Worm (Caenorhabditis elegans): Measurements from ENCODE around the gene lron-15.

The lron-15 gene

DNA sequence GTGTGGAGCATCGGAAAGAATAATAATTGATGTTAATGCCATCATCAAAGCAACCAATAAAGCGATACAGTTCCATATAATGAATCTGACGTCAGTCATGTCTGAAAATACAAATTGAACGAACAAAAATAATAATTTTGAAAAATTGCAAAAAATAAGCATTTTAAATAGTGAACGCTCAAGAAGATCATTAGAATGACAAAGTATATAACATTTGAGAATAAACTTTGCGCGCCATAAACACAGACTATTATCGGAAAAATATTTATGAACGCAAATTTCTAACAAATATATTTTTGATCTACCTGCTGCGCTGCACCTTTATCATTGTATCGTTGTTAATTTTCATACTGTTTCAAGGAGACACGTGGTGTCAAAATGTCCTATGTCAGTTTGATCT is 43.3 kb downstream of the lron-15 start, which contains the start of gene R05G9.3:
R05G9.3 (minus strand) TSS at position 101 of the 400 bp plus-strand sequence.
- TF ChIP-seq T22C8.4 (GFP tag; IDR thresholded peaks at IDR 0.05) (no peak), ztf-29 (GFP tag; IDR thresholded peaks at IDR 0.05) (no peak), klf-2 (GFP tag; conservative IDR thresholded peaks at IDR 0.05) (no peak), tab-1 (GFP tag; IDR thresholded peaks at IDR 0.05) (no peak), med-1 (GFP tag; optimal IDR thresholded peaks at IDR 0.05; ENCODE audit: insufficient read depth) (no peak), cog-1 (tag; optimal IDR thresholded peaks at IDR 0.05) (no peak), ref-1 (GFP tag; conservative IDR thresholded peaks at IDR 0.05) (no peak), ztf-23 (GFP tag; IDR thresholded peaks at IDR 0.05) (no peak), flt-1 (GFP tag; IDR thresholded peaks at IDR 0.05) (no peak)

DNA sequence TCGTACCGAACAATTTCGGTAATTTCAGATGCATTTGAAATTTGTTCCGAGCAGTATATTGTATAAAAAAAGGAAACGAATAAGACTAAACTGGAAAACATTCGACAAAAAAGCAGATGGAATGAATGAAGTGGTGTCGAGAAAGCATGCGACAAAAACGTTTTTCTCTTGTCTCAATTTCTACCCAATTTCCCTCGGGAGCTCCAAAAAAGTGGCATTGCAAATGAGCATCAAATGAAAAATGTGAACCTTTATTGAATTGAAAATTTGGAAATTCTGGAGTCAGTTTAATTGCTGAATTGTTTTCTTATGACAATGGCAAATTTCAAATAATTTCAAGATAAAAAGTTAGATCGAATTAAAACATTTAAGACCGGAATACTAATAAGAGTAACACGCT is 44.5 kb downstream of the lron-15 start, which contains the start of gene R05G9.5:
R05G9.5 (minus strand) TSS at position 101 of the 400 bp plus-strand sequence.
- TF ChIP-seq T22C8.4 (GFP tag; IDR thresholded peaks at IDR 0.05) (no peak), cog-1 (tag; optimal IDR thresholded peaks at IDR 0.05) (no peak), flt-1 (GFP tag; IDR thresholded peaks at IDR 0.05) (no peak), med-1 (GFP tag; optimal IDR thresholded peaks at IDR 0.05; ENCODE audit: insufficient read depth) (no peak), klf-2 (GFP tag; conservative IDR thresholded peaks at IDR 0.05) (no peak), tab-1 (GFP tag; IDR thresholded peaks at IDR 0.05) (no peak), ztf-29 (GFP tag; IDR thresholded peaks at IDR 0.05) (no peak), ref-1 (GFP tag; conservative IDR thresholded peaks at IDR 0.05) (no peak), ztf-23 (GFP tag; IDR thresholded peaks at IDR 0.05) (no peak)

DNA sequence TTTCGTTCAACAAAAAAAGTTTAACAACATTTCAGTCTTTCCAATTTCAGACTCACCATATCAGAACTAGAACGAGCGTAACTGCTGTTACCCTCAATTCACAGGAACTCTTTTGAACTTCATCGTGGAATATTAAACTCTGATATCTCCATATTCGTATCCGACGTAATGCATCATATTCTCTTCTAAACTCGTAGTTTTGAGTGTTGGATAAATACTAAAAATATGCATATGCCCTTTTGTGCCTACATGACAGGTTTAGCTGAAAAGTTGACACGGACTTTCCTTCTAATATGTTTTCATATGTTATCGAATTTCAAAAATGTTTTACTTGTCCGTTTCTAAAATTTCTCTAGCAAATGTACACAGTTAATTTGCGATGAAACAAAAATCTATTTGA is 45.6 kb downstream of the lron-15 start, which contains the start of gene twk-49:
twk-49 (minus strand) TSS at position 101 of the 400 bp plus-strand sequence.
- TF ChIP-seq flt-1 (GFP tag; IDR thresholded peaks at IDR 0.05) (no peak), ref-1 (GFP tag; conservative IDR thresholded peaks at IDR 0.05) (no peak), klf-2 (GFP tag; conservative IDR thresholded peaks at IDR 0.05) (no peak), ztf-29 (GFP tag; IDR thresholded peaks at IDR 0.05) (no peak)

DNA sequence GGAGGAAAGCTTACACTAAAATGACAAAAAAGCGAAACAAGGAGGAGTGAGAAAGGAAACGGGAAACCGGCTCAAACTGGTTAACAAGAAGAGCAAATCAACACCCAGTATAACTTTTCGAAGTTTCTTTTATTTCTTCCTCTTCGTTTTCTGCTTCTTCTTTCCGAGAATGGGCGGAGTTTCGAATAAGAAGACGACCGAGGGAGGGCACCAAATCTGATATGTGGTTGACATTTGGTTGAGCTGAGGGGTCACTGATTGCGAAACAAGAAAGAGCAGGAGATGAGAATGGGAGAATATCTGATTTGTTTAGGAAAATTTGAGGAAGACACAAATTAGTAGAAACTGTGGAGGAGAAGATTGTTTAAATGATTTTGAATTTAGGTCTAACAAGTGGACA is 46.1 kb downstream of the lron-15 start:
- TF ChIP-seq T22C8.4 (GFP tag; IDR thresholded peaks at IDR 0.05) (no peak), tab-1 (GFP tag; IDR thresholded peaks at IDR 0.05) (no peak), klf-2 (GFP tag; conservative IDR thresholded peaks at IDR 0.05) (no peak), ref-1 (GFP tag; conservative IDR thresholded peaks at IDR 0.05) (no peak), flt-1 (GFP tag; IDR thresholded peaks at IDR 0.05) (no peak), ztf-29 (GFP tag; IDR thresholded peaks at IDR 0.05) (no peak), ztf-23 (GFP tag; IDR thresholded peaks at IDR 0.05) (no peak), med-1 (GFP tag; optimal IDR thresholded peaks at IDR 0.05; ENCODE audit: insufficient read depth) (no peak), cog-1 (tag; optimal IDR thresholded peaks at IDR 0.05) (no peak)

DNA sequence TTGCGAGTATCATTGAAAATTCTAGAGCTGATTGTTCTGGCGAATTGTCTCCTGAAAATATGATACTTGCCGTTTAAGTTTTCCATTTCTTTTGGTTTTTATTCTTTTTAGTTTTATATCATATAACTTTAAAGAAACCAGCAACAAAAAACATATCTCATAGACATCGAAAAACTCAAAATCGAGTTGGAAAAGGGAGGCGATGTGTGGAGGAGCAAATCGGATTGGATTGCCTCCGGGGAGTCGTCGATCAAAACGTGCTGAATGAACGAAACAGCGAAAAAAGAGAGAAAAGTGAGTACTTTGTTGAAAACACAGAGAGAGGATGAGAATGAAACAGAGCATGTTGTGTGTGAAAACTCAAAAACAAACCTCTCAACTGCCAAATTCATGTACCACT is 47.6 kb downstream of the lron-15 start:
- TF ChIP-seq ztf-29 (GFP tag; IDR thresholded peaks at IDR 0.05) (no peak), T22C8.4 (GFP tag; IDR thresholded peaks at IDR 0.05) (no peak), flt-1 (GFP tag; IDR thresholded peaks at IDR 0.05) (no peak), tab-1 (GFP tag; IDR thresholded peaks at IDR 0.05) (no peak), klf-2 (GFP tag; conservative IDR thresholded peaks at IDR 0.05) (no peak), cog-1 (tag; optimal IDR thresholded peaks at IDR 0.05) (no peak), med-1 (GFP tag; optimal IDR thresholded peaks at IDR 0.05; ENCODE audit: insufficient read depth) (no peak), ztf-23 (GFP tag; IDR thresholded peaks at IDR 0.05) (no peak), ref-1 (GFP tag; conservative IDR thresholded peaks at IDR 0.05) (no peak)

DNA sequence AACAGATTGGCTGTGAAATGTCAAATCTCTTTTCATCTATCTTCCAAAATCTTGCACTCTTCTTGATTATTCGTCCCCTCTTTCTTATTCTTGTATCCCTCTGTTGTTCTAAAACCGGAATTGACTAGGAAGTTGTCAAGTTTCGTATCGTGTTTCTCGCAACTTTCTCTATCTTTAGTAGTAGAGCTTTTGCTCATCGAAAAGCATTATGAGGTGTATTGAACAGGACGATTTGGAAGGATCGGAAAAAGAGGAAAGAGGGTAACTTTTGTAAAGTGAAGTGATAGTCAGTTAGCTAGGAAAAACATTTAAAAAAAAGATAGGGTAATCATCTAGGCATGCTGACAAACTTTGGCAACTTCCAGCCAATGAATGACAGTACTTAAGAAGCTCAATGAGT is 48.2 kb downstream of the lron-15 start:
- TF ChIP-seq cog-1 (tag; optimal IDR thresholded peaks at IDR 0.05) (no peak), tab-1 (GFP tag; IDR thresholded peaks at IDR 0.05) (no peak), ztf-23 (GFP tag; IDR thresholded peaks at IDR 0.05) (no peak), T22C8.4 (GFP tag; IDR thresholded peaks at IDR 0.05) (no peak), flt-1 (GFP tag; IDR thresholded peaks at IDR 0.05) (no peak), ref-1 (GFP tag; conservative IDR thresholded peaks at IDR 0.05) (no peak), med-1 (GFP tag; optimal IDR thresholded peaks at IDR 0.05; ENCODE audit: insufficient read depth) (no peak), klf-2 (GFP tag; conservative IDR thresholded peaks at IDR 0.05) (no peak), ztf-29 (GFP tag; IDR thresholded peaks at IDR 0.05) (no peak)

DNA sequence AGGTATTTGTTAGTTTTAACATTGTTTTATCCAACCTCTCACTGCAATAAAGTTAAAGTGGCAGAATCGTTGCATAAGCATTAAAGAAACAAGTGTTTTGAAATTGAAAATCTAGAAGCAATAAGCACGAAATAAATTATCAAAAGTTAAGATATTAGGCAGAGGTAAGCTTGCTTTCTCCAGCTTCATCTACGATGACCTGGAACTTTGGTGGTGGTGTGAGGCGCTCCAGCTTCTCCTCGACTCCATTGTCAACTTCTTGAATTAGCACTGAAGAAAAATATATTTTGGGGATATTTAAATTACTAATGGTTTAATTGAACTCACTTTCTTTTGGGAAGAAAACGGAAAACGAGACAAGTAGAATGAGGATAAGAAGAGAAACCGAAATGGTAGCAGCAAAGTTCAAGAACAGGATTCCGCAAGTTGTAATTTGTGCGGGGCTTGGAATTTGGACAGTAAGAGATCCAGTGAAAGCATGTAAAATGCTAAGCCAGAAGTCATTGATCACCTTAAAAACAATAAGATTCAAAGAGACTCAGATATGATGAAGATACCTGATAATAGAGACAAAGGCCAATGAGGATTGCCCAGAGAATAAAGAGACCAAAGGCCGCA is 50.9 kb downstream of the lron-15 start:
- TF ChIP-seq ztf-29 (GFP tag; IDR thresholded peaks at IDR 0.05) (no peak), med-1 (GFP tag; optimal IDR thresholded peaks at IDR 0.05; ENCODE audit: insufficient read depth) (no peak)

DNA sequence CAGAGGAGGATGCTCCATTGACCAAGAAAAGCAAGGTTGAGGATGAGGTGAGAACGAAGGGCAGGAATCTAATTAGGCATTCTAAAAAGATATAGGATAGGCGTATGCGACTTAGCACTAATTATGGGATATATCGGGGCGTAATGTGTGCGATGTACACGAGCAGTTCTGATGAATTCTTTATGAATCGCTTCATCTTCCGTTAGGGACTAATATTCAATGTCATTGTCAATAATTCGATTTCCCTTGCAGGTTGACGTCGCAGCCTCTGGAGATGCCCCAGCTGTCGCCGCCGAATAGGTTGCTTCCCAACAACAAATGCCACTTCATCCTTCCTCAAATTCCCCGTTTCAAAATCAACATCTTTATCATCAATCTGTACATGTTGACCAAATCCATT is 51.6 kb downstream of the lron-15 start:
- no peak for TF ChIP-seq ztf-29 (GFP tag; IDR thresholded peaks at IDR 0.05)
- TF ChIP-seq klf-2 (GFP tag; conservative IDR thresholded peaks at IDR 0.05): no peak
- TF ChIP-seq med-1 (GFP tag; optimal IDR thresholded peaks at IDR 0.05; ENCODE audit: insufficient read depth): no peak
- no peak for TF ChIP-seq ref-1 (GFP tag; conservative IDR thresholded peaks at IDR 0.05)
- TF ChIP-seq T22C8.4 (GFP tag; IDR thresholded peaks at IDR 0.05): no peak
- no peak for TF ChIP-seq ztf-23 (GFP tag; IDR thresholded peaks at IDR 0.05)
- TF ChIP-seq flt-1 (GFP tag; IDR thresholded peaks at IDR 0.05): no peak
- TF ChIP-seq cog-1 (tag; optimal IDR thresholded peaks at IDR 0.05): no peak
- TF ChIP-seq tab-1 (GFP tag; IDR thresholded peaks at IDR 0.05): no peak

DNA sequence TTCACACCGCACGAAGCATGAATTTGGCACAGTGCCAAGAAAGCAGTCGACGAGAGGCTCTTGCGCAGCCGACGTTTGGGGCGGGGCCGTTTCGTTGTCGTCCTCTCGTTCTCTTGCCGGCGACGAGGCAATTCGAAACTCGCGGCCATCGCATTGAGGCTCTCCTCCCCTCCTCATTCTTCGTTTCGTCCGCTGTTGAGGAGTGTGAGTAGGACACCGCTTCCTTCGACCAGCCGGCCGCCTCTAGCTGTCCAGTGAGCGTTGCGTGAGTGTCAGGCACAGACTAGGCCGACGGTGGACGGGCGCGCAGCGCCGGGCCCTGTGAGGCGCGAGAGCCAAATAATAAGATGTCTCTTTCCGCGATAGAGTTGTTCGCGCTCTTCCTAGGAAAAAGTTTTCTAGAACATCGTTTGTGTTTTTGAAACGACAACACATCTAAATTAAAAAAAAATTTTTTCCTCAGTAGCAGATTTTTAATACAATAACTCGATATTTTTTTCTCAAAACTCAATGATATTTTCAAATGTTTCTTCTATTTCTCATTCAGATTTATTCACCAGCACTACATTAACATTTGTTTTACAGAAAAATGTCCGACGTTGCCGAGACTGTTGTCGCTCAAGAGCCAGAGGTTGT is 52.8 kb downstream of the lron-15 start, which contains the start of the genes T28D9.11 and T28D9.1:
T28D9.11 (minus strand) TSS at position 177 of the 636 bp plus-strand sequence.
T28D9.1 (plus strand) TSS at position 586 of the 636 bp plus-strand sequence.
- peak; percentile 29 for TF ChIP-seq cog-1 (tag; optimal IDR thresholded peaks at IDR 0.05)
- no peak for TF ChIP-seq T22C8.4 (GFP tag; IDR thresholded peaks at IDR 0.05)
- peak; percentile 65; the same call in 1 of the 2 replicates for TF ChIP-seq tab-1 (GFP tag; IDR thresholded peaks at IDR 0.05)
- TF ChIP-seq flt-1 (GFP tag; IDR thresholded peaks at IDR 0.05): peak; percentile 64; the same call in 1 of the 2 replicates
- TF ChIP-seq ref-1 (GFP tag; conservative IDR thresholded peaks at IDR 0.05): no peak
- TF ChIP-seq med-1 (GFP tag; optimal IDR thresholded peaks at IDR 0.05; ENCODE audit: insufficient read depth): no peak
- TF ChIP-seq ztf-29 (GFP tag; IDR thresholded peaks at IDR 0.05): peak; percentile 7; the same call in 1 of the 2 replicates
- TF ChIP-seq ztf-23 (GFP tag; IDR thresholded peaks at IDR 0.05): peak; percentile 64; the same call in 1 of the 2 replicates
- TF ChIP-seq klf-2 (GFP tag; conservative IDR thresholded peaks at IDR 0.05): no peak; the same call in 1 of the 2 replicates

Measured in whole organism, midembryonic.